Fruit fly (Drosophila melanogaster): ENCODE data around the gene mri.

The mri gene

dm6 chr3L:205723-206284 lies 5.8 kb downstream of the mri start, which contains the start of the genes Gk1 and CG13876 (continued):
- TF ChIP-seq inv (GFP tag; IDR thresholded peaks at IDR 0.05; ENCODE audit: partially characterized antibody) (no peak), en (GFP tag; optimal IDR thresholded peaks at IDR 0.05) (no peak), stc (GFP tag; IDR thresholded peaks at IDR 0.05) (peak; percentile 96), bbx (GFP tag; IDR thresholded peaks at IDR 0.05; ENCODE audit: partially characterized antibody) (no peak), sna (GFP tag; IDR thresholded peaks at IDR 0.05; ENCODE audit: partially characterized antibody) (no peak), shn (GFP tag; optimal IDR thresholded peaks at IDR 0.05) (no peak), pb (GFP tag; optimal IDR thresholded peaks at IDR 0.05) (no peak), Mes4 (GFP tag; optimal IDR thresholded peaks at IDR 0.05) (no peak), CG2199 (GFP tag; IDR thresholded peaks at IDR 0.05) (peak; percentile 94), Camta (GFP tag; optimal IDR thresholded peaks at IDR 0.05) (peak; percentile 44), al (GFP tag; IDR thresholded peaks at IDR 0.05) (peak; percentile 89), CG3281 (GFP tag; optimal IDR thresholded peaks at IDR 0.05) (peak; percentile 96), CG6254 (GFP tag; optimal IDR thresholded peaks at IDR 0.05) (peak; percentile 88), pho (GFP tag; optimal IDR thresholded peaks at IDR 0.05) (peak; percentile 52), dati (GFP tag; IDR thresholded peaks at IDR 0.05) (peak; percentile 57; the same call in 1 of the 2 replicates), ap (GFP tag; IDR thresholded peaks at IDR 0.05) (peak; percentile 89), gcm (GFP tag; optimal IDR thresholded peaks at IDR 0.05) (peak; percentile 96), CG1603 (tag; optimal IDR thresholded peaks at IDR 0.05) (peak; percentile 76), CG18476 (GFP tag; optimal IDR thresholded peaks at IDR 0.05) (peak; percentile 81), sug (tag; optimal IDR thresholded peaks at IDR 0.05) (peak; percentile 96), Vsx1 (GFP tag; optimal IDR thresholded peaks at IDR 0.05) (no peak), schlank (tag; optimal IDR thresholded peaks at IDR 0.05) (peak; percentile 90), klu (GFP tag; IDR thresholded peaks at IDR 0.05) (peak; percentile 83; the same call in 1 of the 2 replicates), CG7357 (GFP tag; IDR thresholded peaks at IDR 0.05) (peak; percentile 76), Dip2 (GFP tag; IDR thresholded peaks at IDR 0.05) (no peak), Rfx (GFP tag; IDR thresholded peaks at IDR 0.05) (peak; percentile 95), Hr39 (optimal IDR thresholded peaks at IDR 0.05) (no peak), oc (tag; optimal IDR thresholded peaks at IDR 0.05) (peak; percentile 95), ERR (GFP tag; optimal IDR thresholded peaks at IDR 0.05) (no peak), Eip74EF (GFP tag; optimal IDR thresholded peaks at IDR 0.05) (peak in 1 of 2 experiments; percentile 93), Sox102F (GFP tag; optimal IDR thresholded peaks at IDR 0.05) (peak; percentile 97), CG42726 (GFP tag; IDR thresholded peaks at IDR 0.05; ENCODE audit: partially characterized antibody) (no peak), CG9215 (GFP tag; IDR thresholded peaks at IDR 0.05) (peak; percentile 81), CG4424 (GFP tag; optimal IDR thresholded peaks at IDR 0.05) (peak; percentile 91), Antp (GFP tag; optimal IDR thresholded peaks at IDR 0.05) (no peak), D (optimal IDR thresholded peaks at IDR 0.05) (no peak), D (GFP tag; optimal IDR thresholded peaks at IDR 0.05) (peak; percentile 84), HLHmδ (GFP tag; optimal IDR thresholded peaks at IDR 0.05) (no peak), wdn (GFP tag; IDR thresholded peaks at IDR 0.05) (peak; percentile 94), ATbp (GFP tag; optimal IDR thresholded peaks at IDR 0.05) (peak; percentile 88), dmrt11E (tag; optimal IDR thresholded peaks at IDR 0.05) (peak; percentile 96), Lim3 (GFP tag; IDR thresholded peaks at IDR 0.05) (peak; percentile 29; the same call in 1 of the 2 replicates), onecut (GFP tag; IDR thresholded peaks at IDR 0.05) (peak; percentile 90), CG16815 (GFP tag; optimal IDR thresholded peaks at IDR 0.05) (no peak), CG16779 (GFP tag; IDR thresholded peaks at IDR 0.05) (peak; percentile 83), Meics (GFP tag; optimal IDR thresholded peaks at IDR 0.05) (peak; percentile 97), CG12769 (tag; optimal IDR thresholded peaks at IDR 0.05) (peak; percentile 95), tin (GFP tag; optimal IDR thresholded peaks at IDR 0.05) (peak; percentile 86), prd (optimal IDR thresholded peaks at IDR 0.05) (no peak), prd (GFP tag; IDR thresholded peaks at IDR 0.05) (peak; percentile 93), Drgx (GFP tag; IDR thresholded peaks at IDR 0.05) (peak; percentile 97)

Data from whole organism, embryonic.